Worm (Caenorhabditis elegans) whole organism, L4/young adult: ENCODE results near the gene gur-3.

ENCODE experiments used
- W03F9.2 ChIP-seq: fragments of 150-350 bp; optimal IDR thresholded peaks from 2 replicates; lab custom pipeline; 2014; ENCODE audit warnings: missing biosample characterization, missing genetic modification characterization
- dao-5 ChIP-seq: sonication (generic microtip); optimal IDR thresholded peaks from 2 replicates; lab custom pipeline; 2016; ENCODE audit warnings: missing genotype, missing genetic modification characterization, moderate library complexity, missing compliant biosample characterization
- him-1 ChIP-seq: sonication (generic microtip); optimal IDR thresholded peaks from 2 replicates; lab custom pipeline; 2016; ENCODE audit warnings: missing genotype, missing genetic modification reagents, missing genetic modification characterization, missing compliant biosample characterization

DNA sequence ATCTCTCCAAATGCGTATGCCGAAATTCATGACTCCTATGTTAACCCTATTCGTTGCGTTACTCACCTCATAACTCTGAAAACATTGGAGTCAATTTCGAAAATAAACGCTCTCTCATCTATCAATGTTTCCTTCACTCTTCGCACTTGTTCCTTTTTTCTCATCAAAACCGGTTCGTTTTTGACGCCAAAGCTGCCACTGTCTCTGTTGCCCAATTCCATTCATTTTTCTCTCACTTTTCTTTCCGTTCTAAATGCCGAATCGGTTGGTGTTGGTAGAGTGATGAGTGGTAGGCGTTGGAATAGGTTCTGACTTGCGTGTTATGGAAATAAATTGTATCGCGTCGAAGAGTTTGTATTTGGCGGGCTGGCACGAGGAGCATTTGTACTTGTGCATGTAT is 12.7 kb downstream of the gur-3 start:
- no peak for TF ChIP-seq him-1 (tag; lab: Kevin White, UChicago)
- TF ChIP-seq dao-5 (tag; lab: Kevin White, UChicago): no peak
- no peak for TF ChIP-seq W03F9.2 (tag; lab: Kevin White, UChicago)
